Fruit fly (Drosophila melanogaster): Measurements from ENCODE around the gene Jhbp16.

dm6 chr3R:21660054-21660453 is 4.1 kb upstream of the Jhbp16 start:
- TF ChIP-seq CG17806 (tag; optimal IDR thresholded peaks at IDR 0.05) (no peak), CG15710 (tag; optimal IDR thresholded peaks at IDR 0.05) (no peak), Ets98B (GFP tag; IDR thresholded peaks at IDR 0.05) (no peak), Snoo (tag; optimal IDR thresholded peaks at IDR 0.05) (no peak), EcR (GFP tag; optimal IDR thresholded peaks at IDR 0.05) (no peak), CG8159 (tag; optimal IDR thresholded peaks at IDR 0.05) (no peak), CG32121 (GFP tag; IDR thresholded peaks at IDR 0.05) (no peak), Pif1B (GFP tag; optimal IDR thresholded peaks at IDR 0.05) (no peak)

Measured in whole organism, pupa.